Fruit fly (Drosophila melanogaster): Measurements from ENCODE around the gene CG31609.

- no peak for TF ChIP-seq cic (GFP tag; optimal IDR thresholded peaks at IDR 0.05)
- TF ChIP-seq CG5204 (GFP tag; optimal IDR thresholded peaks at IDR 0.05): no peak
- TF ChIP-seq CG12768 (GFP tag; optimal IDR thresholded peaks at IDR 0.05): no peak
- TF ChIP-seq bab1 (GFP tag; optimal IDR thresholded peaks at IDR 0.05): no peak
- no peak for TF ChIP-seq pad (GFP tag; optimal IDR thresholded peaks at IDR 0.05)
- TF ChIP-seq Clk (GFP tag; optimal IDR thresholded peaks at IDR 0.05): no peak
- TF ChIP-seq CG7101 (tag; optimal IDR thresholded peaks at IDR 0.05): no peak
These were observed 25.0 kb downstream of the CG31609 start for dm6 chr2L:9122371-9122770.

Measured in whole organism, adult.